Worm (Caenorhabditis elegans) whole organism, L4/young adult: Measurements from ENCODE around the gene C18D11.1.

Source experiments
- W03F9.2 ChIP-seq: fragments of 150-350 bp; optimal IDR thresholded peaks from 2 replicates; lab custom pipeline; 2014; ENCODE audit warnings: missing biosample characterization, missing genetic modification characterization
- dao-5 ChIP-seq: sonication (generic microtip); optimal IDR thresholded peaks from 2 replicates; lab custom pipeline; 2016; ENCODE audit warnings: missing genotype, missing genetic modification characterization, moderate library complexity, missing compliant biosample characterization
- him-1 ChIP-seq: sonication (generic microtip); optimal IDR thresholded peaks from 2 replicates; lab custom pipeline; 2016; ENCODE audit warnings: missing genotype, missing genetic modification reagents, missing genetic modification characterization, missing compliant biosample characterization

DNA sequence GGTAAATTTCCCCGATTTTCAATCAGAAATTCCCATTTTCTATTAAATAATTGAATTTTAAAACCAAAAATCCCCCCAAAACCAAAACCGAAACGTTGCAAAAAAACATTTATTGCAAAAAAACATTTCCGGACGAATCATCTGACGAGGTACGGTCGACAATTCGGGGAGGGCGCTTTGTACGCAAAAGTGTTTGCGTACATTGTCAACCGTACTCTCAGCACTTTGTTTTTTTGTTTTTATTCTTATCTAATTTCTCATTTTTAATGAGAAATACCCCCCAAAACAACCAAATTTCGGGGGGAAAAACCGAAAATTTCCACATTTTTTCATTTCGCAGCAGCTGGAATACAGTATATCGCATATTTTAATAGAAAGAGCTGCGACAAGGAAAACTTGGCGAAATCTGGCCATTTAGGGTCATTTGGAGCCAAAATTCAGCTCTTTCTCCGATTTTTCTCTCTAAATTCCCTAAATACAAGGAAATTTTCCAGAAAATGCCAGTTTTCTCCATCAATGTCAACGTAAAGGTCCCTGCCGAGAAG is 31.4 kb downstream of the C18D11.1 start, which contains the start of gene mif-1:
- TF ChIP-seq him-1 (tag; lab: Kevin White, UChicago) (no peak), dao-5 (no peak), W03F9.2 (peak; percentile 43)
